Worm (Caenorhabditis elegans) whole organism, mixed stage, embryonic: ENCODE data around the gene ztf-17.

ENCODE experiments used
- M03D4.4 ChIP-seq: sonication (generic microtip); optimal IDR thresholded peaks from 2 replicates; lab custom pipeline; 2017; ENCODE audit warnings: mild to moderate bottlenecking, missing genetic modification characterization, missing compliant biosample characterization
- ceh-39 ChIP-seq: fragments of 150-350 bp; optimal IDR thresholded peaks from 2 replicates; lab custom pipeline; 2014; ENCODE audit warnings: missing biosample characterization, missing genetic modification characterization
- elt-1 ChIP-seq: sonication (generic microtip); optimal IDR thresholded peaks from 2 replicates; lab custom pipeline; 2017; ENCODE audit warnings: missing genetic modification characterization, mild to moderate bottlenecking, missing compliant biosample characterization, antibody characterized with exemption, moderate library complexity, borderline replicate concordance; ENCODE audit not compliant: insufficient read depth
- lsy-2 ChIP-seq: fragments of 150-350 bp; optimal IDR thresholded peaks from 2 replicates; lab custom pipeline; 2014; ENCODE audit warnings: missing biosample characterization, missing genetic modification characterization
- mls-2 ChIP-seq: sonication (generic microtip); optimal IDR thresholded peaks from 2 replicates; lab custom pipeline; 2016; ENCODE audit warnings: mild to moderate bottlenecking, missing genetic modification characterization, moderate library complexity, missing compliant biosample characterization
- nhr-12 ChIP-seq: fragments of 150-350 bp; optimal IDR thresholded peaks from 2 replicates; lab custom pipeline; 2014; ENCODE audit warnings: missing biosample characterization, missing genetic modification characterization
- nhr-237 ChIP-seq: fragments of 150-350 bp; optimal IDR thresholded peaks from 2 replicates; lab custom pipeline; 2014; ENCODE audit warnings: missing biosample characterization, missing genetic modification characterization
- nhr-28 ChIP-seq: fragments of 150-350 bp; optimal IDR thresholded peaks from 2 replicates; lab custom pipeline; 2014; ENCODE audit warnings: missing biosample characterization, missing genetic modification characterization
- pha-4 ChIP-seq: fragments of 150-350 bp; optimal IDR thresholded peaks from 2 replicates; lab custom pipeline; 2018; ENCODE audit warnings: missing biosample characterization, missing genetic modification reagents, missing genetic modification characterization
- snpc-4 ChIP-seq: fragments of 150-350 bp; optimal IDR thresholded peaks from 2 replicates; lab custom pipeline; 2014; ENCODE audit warnings: missing biosample characterization, missing genetic modification characterization
- sptf-1 ChIP-seq: sonication (generic microtip); optimal IDR thresholded peaks from 2 replicates; lab custom pipeline; 2017; ENCODE audit warnings: mild to moderate bottlenecking, missing genetic modification characterization, moderate library complexity, missing compliant biosample characterization
- unc-39 ChIP-seq: fragments of 150-350 bp; optimal IDR thresholded peaks from 2 replicates; lab custom pipeline; 2014; ENCODE audit warnings: missing biosample characterization, missing genetic modification characterization
- unc-62 ChIP-seq: fragments of 150-350 bp; optimal IDR thresholded peaks from 2 replicates; lab custom pipeline; 2014; ENCODE audit warnings: missing biosample characterization, missing genetic modification reagents, missing genetic modification characterization

DNA sequence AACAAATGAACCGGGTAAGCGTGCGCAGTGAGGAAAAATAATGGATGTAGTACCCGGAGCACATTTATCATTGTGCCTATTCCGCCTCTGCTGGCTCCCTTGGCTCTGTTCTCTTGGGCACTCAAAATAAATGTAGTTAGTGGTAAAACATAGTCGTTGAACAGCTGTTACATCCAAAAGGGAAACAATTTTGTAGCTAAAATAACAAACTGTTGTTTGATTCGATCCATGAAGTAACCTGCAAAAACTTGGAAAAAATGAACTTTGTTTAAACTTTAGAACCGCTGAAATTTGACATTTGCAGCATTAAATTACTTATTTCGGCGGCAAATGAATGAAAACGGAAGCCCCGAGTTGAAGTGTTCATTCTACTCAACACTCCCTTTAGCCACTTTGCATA is 23.7 kb upstream of the ztf-17 start:
- no peak for TF ChIP-seq unc-62
- no peak for TF ChIP-seq snpc-4
- TF ChIP-seq nhr-12 (tag; lab: Kevin White, UChicago): no peak
- no peak for TF ChIP-seq mls-2
- no peak for TF ChIP-seq M03D4.4 (tag; lab: Kevin White, UChicago)
- TF ChIP-seq unc-39 (tag; lab: Kevin White, UChicago): no peak
- no peak for TF ChIP-seq nhr-28
- no peak for TF ChIP-seq elt-1 (tag; lab: Kevin White, UChicago)
- TF ChIP-seq pha-4 (tag; lab: Kevin White, UChicago): no peak
- TF ChIP-seq nhr-237 (tag; lab: Kevin White, UChicago): no peak
- TF ChIP-seq sptf-1 (tag; lab: Kevin White, UChicago): no peak
- no peak for TF ChIP-seq ceh-39 (tag; lab: Kevin White, UChicago)
- no peak for TF ChIP-seq lsy-2 (tag; lab: Kevin White, UChicago)
